Fruit fly (Drosophila melanogaster) whole organism, embryonic: Measurements from ENCODE around the gene CG9886.

Source experiments
- BEAF-32 ChIP-seq: fragments of 200-800 bp; sonication (Bioruptor generic); optimal IDR thresholded peaks from 3 replicates; lab custom pipeline; 2017; ENCODE audit warnings: missing biosample characterization, missing genetic modification characterization, mild to moderate bottlenecking, moderate library complexity, missing genetic modification reagents
- CG10565 ChIP-seq: fragments of 200-800 bp; sonication (Bioruptor generic); optimal IDR thresholded peaks from 3 replicates; lab custom pipeline; 2016; ENCODE audit warnings: missing biosample characterization, mild to moderate bottlenecking, missing genetic modification characterization
- CG11504 ChIP-seq: fragments of 200-800 bp; sonication (Bioruptor generic); optimal IDR thresholded peaks from 3 replicates; lab custom pipeline; 2019; ENCODE audit warnings: missing biosample characterization, mild to moderate bottlenecking, missing genetic modification characterization, moderate library complexity
- CG12744 ChIP-seq: fragments of 200-800 bp; sonication (Bioruptor generic); optimal IDR thresholded peaks from 2 replicates; lab custom pipeline; 2016; ENCODE audit warnings: missing biosample characterization, missing genetic modification characterization
- CG13624 ChIP-seq: fragments of 200-800 bp; sonication (Bioruptor generic); optimal IDR thresholded peaks from 2 replicates; lab custom pipeline; 2016; ENCODE audit warnings: missing biosample characterization, missing genetic modification characterization
- CG14441 ChIP-seq: fragments of 200-800 bp; sonication (Bioruptor generic); IDR thresholded peaks from 2 replicates; pipeline ENCODE4 v1.3.6; 2022; ENCODE audit warnings: missing biosample characterization, missing genetic modification characterization
- CG16813 ChIP-seq: fragments of 200-800 bp; sonication (Bioruptor generic); IDR thresholded peaks from 3 replicates; pipeline ENCODE4 v1.3.6; 2022; ENCODE audit warnings: missing biosample characterization, missing genetic modification characterization; ENCODE audit not compliant: partially characterized antibody
- CG17186 ChIP-seq: fragments of 200-800 bp; sonication (Bioruptor generic); optimal IDR thresholded peaks from 3 replicates; lab custom pipeline; 2017; ENCODE audit warnings: missing biosample characterization, missing genetic modification reagents, missing genetic modification characterization
- CG17359 ChIP-seq: fragments of 200-800 bp; sonication (Bioruptor generic); optimal IDR thresholded peaks from 3 replicates; lab custom pipeline; 2018; ENCODE audit warnings: missing biosample characterization, mild to moderate bottlenecking, missing genetic modification characterization, moderate library complexity
- CG32532 ChIP-seq: fragments of 200-800 bp; sonication (Bioruptor generic); IDR thresholded peaks from 2 replicates; pipeline ENCODE4 v1.3.6; 2022; ENCODE audit warnings: missing biosample characterization, missing genetic modification characterization
- CG3726 ChIP-seq: fragments of 200-800 bp; sonication (Bioruptor generic); IDR thresholded peaks from 3 replicates; pipeline ENCODE4, ENCODE4 v1.3.6; 2022; ENCODE audit warnings: missing biosample characterization, missing genetic modification characterization
- CG4328 ChIP-seq: fragments of 200-800 bp; sonication (Bioruptor generic); optimal IDR thresholded peaks from 3 replicates; lab custom pipeline; 2017; ENCODE audit warnings: missing biosample characterization, missing genetic modification reagents, missing genetic modification characterization
- CG4404 ChIP-seq: fragments of 200-800 bp; sonication (Bioruptor generic); IDR thresholded peaks from 2 replicates; pipeline ENCODE4 v1.3.6; 2022; ENCODE audit warnings: missing biosample characterization, missing genetic modification characterization
- CG4730 ChIP-seq: fragments of 200-800 bp; sonication (Bioruptor generic); IDR thresholded peaks from 2 replicates; pipeline ENCODE4 v1.3.6; 2022; ENCODE audit warnings: missing biosample characterization, missing genetic modification characterization
- CG6765 ChIP-seq: fragments of 200-800 bp; sonication (Bioruptor generic); optimal IDR thresholded peaks from 3 replicates; lab custom pipeline; 2017; ENCODE audit warnings: missing biosample characterization, mild to moderate bottlenecking, missing genetic modification characterization
- CG6791 ChIP-seq: fragments of 200-800 bp; sonication (Bioruptor generic); IDR thresholded peaks from 3 replicates; pipeline ENCODE4 v1.3.6; 2022; ENCODE audit warnings: missing biosample characterization, missing genetic modification characterization; ENCODE audit not compliant: partially characterized antibody
- CG6813 ChIP-seq: fragments of 200-800 bp; sonication (Bioruptor generic); optimal IDR thresholded peaks from 2 replicates; lab custom pipeline; 2017; ENCODE audit warnings: missing biosample characterization, missing genetic modification characterization, mild to moderate bottlenecking, moderate library complexity, missing genetic modification reagents
- CG8290 ChIP-seq, 3 experiments: fragments of 200-800 bp; sonication (Bioruptor generic); optimal IDR thresholded peaks; 2 replicates each; lab custom pipeline; 2016 to 2019; ENCODE audit warnings: missing biosample characterization in 3 of 3, missing genetic modification characterization in 3 of 3, mild to moderate bottlenecking in 2 of 3, moderate library complexity in 1 of 3
- CG9609 ChIP-seq: fragments of 200-800 bp; sonication (Bioruptor generic); optimal IDR thresholded peaks from 3 replicates; lab custom pipeline; 2016; ENCODE audit warnings: missing biosample characterization, missing genetic modification characterization
- D ChIP-seq, 2 experiments: fragments of 200-800 bp in 1 of 2; fragments of >200 bp in 1 of 2; sonication (Bioruptor generic) in 1 of 2; optimal IDR thresholded peaks; 2 replicates in 1 of 2; 3 replicates in 1 of 2; lab custom pipeline; 2017; ENCODE audit warnings: mild to moderate bottlenecking in 1 of 2, missing biosample characterization in 1 of 2, missing genetic modification characterization in 1 of 2, missing genetic modification reagents in 1 of 2
- Dref ChIP-seq: fragments of 200-800 bp; sonication (Bioruptor generic); IDR thresholded peaks from 2 replicates; pipeline ENCODE4 v1.3.6; 2022; ENCODE audit warnings: missing biosample characterization, missing genetic modification characterization
- Gsc ChIP-seq: fragments of 200-800 bp; sonication (Bioruptor generic); IDR thresholded peaks from 2 replicates; pipeline ENCODE4 v1.3.6; 2022; ENCODE audit warnings: missing biosample characterization, missing genetic modification characterization
- HLH3B ChIP-seq: fragments of 200-800 bp; sonication (Bioruptor generic); IDR thresholded peaks from 2 replicates; pipeline ENCODE4 v1.3.6; 2022; ENCODE audit warnings: missing biosample characterization, missing genetic modification characterization
- HLHmδ ChIP-seq: fragments of 200-800 bp; sonication (Bioruptor generic); optimal IDR thresholded peaks from 2 replicates; lab custom pipeline; 2018; ENCODE audit warnings: missing biosample characterization, mild to moderate bottlenecking, missing genetic modification characterization, moderate library complexity
- HmgZ ChIP-seq: fragments of 200-800 bp; sonication (Bioruptor generic); optimal IDR thresholded peaks from 2 replicates; lab custom pipeline; 2018; ENCODE audit warnings: missing biosample characterization, mild to moderate bottlenecking, missing genetic modification characterization
- Hr39 ChIP-seq: fragments of >200 bp; optimal IDR thresholded peaks from 2 replicates; lab custom pipeline; 2017
- Kr ChIP-seq: fragments of 200-800 bp; sonication (Bioruptor generic); optimal IDR thresholded peaks from 2 replicates; lab custom pipeline; 2017; ENCODE audit warnings: missing biosample characterization, mild to moderate bottlenecking, missing genetic modification characterization
- Nf-YA ChIP-seq: fragments of 200-800 bp; sonication (Bioruptor generic); IDR thresholded peaks from 2 replicates; pipeline ENCODE4 v1.3.6; 2022; ENCODE audit warnings: missing biosample characterization, missing genetic modification characterization
- Nf-YB ChIP-seq: fragments of 200-800 bp; sonication (Bioruptor generic); optimal IDR thresholded peaks from 3 replicates; lab custom pipeline; 2019; ENCODE audit warnings: missing biosample characterization, mild to moderate bottlenecking, missing genetic modification characterization, moderate library complexity
- Rx ChIP-seq: fragments of 200-800 bp; sonication (Bioruptor generic); IDR thresholded peaks from 2 replicates; pipeline ENCODE4 v1.3.6; 2022; ENCODE audit warnings: missing biosample characterization, missing genetic modification characterization
- Sox100B ChIP-seq: fragments of 200-800 bp; sonication (Bioruptor generic); optimal IDR thresholded peaks from 3 replicates; lab custom pipeline; 2018; ENCODE audit warnings: missing biosample characterization, mild to moderate bottlenecking, missing genetic modification characterization
- YL-1 ChIP-seq: fragments of 200-800 bp; sonication (Bioruptor generic); optimal IDR thresholded peaks from 3 replicates; lab custom pipeline; 2017; ENCODE audit warnings: missing biosample characterization, mild to moderate bottlenecking, missing genetic modification characterization
- bbx ChIP-seq: fragments of 200-800 bp; sonication (Bioruptor generic); IDR thresholded peaks from 2 replicates; pipeline ENCODE4 v1.3.6; 2022; ENCODE audit warnings: missing biosample characterization, missing genetic modification characterization; ENCODE audit not compliant: partially characterized antibody
- danr ChIP-seq: fragments of 200-800 bp; sonication (Bioruptor generic); IDR thresholded peaks from 2 replicates; pipeline ENCODE4 v1.3.6; 2022; ENCODE audit warnings: missing biosample characterization, missing genetic modification characterization
- gcm ChIP-seq: fragments of 200-800 bp; sonication (Bioruptor generic); optimal IDR thresholded peaks from 2 replicates; lab custom pipeline; 2019; ENCODE audit warnings: missing biosample characterization, mild to moderate bottlenecking, missing genetic modification characterization, moderate library complexity
- gcm2 ChIP-seq: fragments of 200-800 bp; sonication (Bioruptor generic); optimal IDR thresholded peaks from 2 replicates; lab custom pipeline; 2016; ENCODE audit warnings: missing biosample characterization, missing genetic modification characterization
- hb ChIP-seq: fragments of 200-800 bp; sonication (Bioruptor generic); IDR thresholded peaks from 3 replicates; pipeline ENCODE4 v1.3.6; 2022; ENCODE audit warnings: missing biosample characterization, missing genetic modification characterization; ENCODE audit not compliant: partially characterized antibody
- her ChIP-seq: fragments of 200-800 bp; sonication (Bioruptor generic); optimal IDR thresholded peaks from 2 replicates; lab custom pipeline; 2016; ENCODE audit warnings: missing biosample characterization, missing genetic modification characterization
- insv ChIP-seq, 2 experiments: fragments of 200-800 bp; sonication (Bioruptor generic); optimal IDR thresholded peaks; 3 replicates each; lab custom pipeline; 2016 to 2018; ENCODE audit warnings: missing biosample characterization in 2 of 2, missing genetic modification characterization in 2 of 2
- klu ChIP-seq: fragments of 200-800 bp; sonication (Bioruptor generic); IDR thresholded peaks from 2 replicates; pipeline ENCODE4 v1.3.6; 2022; ENCODE audit warnings: missing biosample characterization, missing genetic modification characterization
- lov ChIP-seq, 2 experiments: fragments of 200-800 bp in 1 of 2; fragments of >200 bp in 1 of 2; sonication (Bioruptor generic) in 1 of 2; IDR thresholded peaks in 1 of 2; optimal IDR thresholded peaks in 1 of 2; 2 replicates in 1 of 2; 3 replicates in 1 of 2; pipeline versions ENCODE4 v1.3.6 to Lab custom; 2017 to 2022; ENCODE audit warnings: missing biosample characterization in 1 of 2, missing genetic modification characterization in 1 of 2
- pnt ChIP-seq: fragments of 200-800 bp; sonication (Bioruptor generic); optimal IDR thresholded peaks from 3 replicates; lab custom pipeline; 2016; ENCODE audit warnings: missing biosample characterization, missing genetic modification characterization
- ro ChIP-seq: fragments of 200-800 bp; sonication (Bioruptor generic); IDR thresholded peaks from 2 replicates; pipeline ENCODE4 v1.3.6; 2022; ENCODE audit warnings: missing biosample characterization, missing genetic modification characterization
- sc ChIP-seq, 3 experiments: fragments of >200 bp in 2 of 3; fragments of 200-800 bp in 1 of 3; sonication (Bioruptor generic) in 1 of 3; optimal IDR thresholded peaks; 2 replicates in 2 of 3; 3 replicates in 1 of 3; lab custom pipeline; 2017; ENCODE audit warnings: mild to moderate bottlenecking in 1 of 3, missing biosample characterization in 1 of 3, missing genetic modification characterization in 1 of 3, missing genetic modification reagents in 1 of 3
- sens ChIP-seq: fragments of 200-800 bp; sonication (Bioruptor generic); peaks from one replicate; lab custom pipeline; 2016; ENCODE audit warnings: missing biosample characterization, missing genetic modification characterization
- so ChIP-seq: fragments of 200-800 bp; sonication (Bioruptor generic); IDR thresholded peaks from 3 replicates; pipeline ENCODE4 v1.3.6; 2022; ENCODE audit warnings: missing biosample characterization, missing genetic modification characterization
- stwl ChIP-seq: fragments of 200-800 bp; sonication (Bioruptor generic); optimal IDR thresholded peaks from 3 replicates; lab custom pipeline; 2018; ENCODE audit warnings: missing biosample characterization, mild to moderate bottlenecking, missing genetic modification characterization, moderate library complexity
- z ChIP-seq: fragments of 200-800 bp; sonication (Bioruptor generic); IDR thresholded peaks from 3 replicates; pipeline ENCODE4 v1.3.6; 2022; ENCODE audit warnings: missing biosample characterization, missing genetic modification characterization

The CG9886 gene

DNA sequence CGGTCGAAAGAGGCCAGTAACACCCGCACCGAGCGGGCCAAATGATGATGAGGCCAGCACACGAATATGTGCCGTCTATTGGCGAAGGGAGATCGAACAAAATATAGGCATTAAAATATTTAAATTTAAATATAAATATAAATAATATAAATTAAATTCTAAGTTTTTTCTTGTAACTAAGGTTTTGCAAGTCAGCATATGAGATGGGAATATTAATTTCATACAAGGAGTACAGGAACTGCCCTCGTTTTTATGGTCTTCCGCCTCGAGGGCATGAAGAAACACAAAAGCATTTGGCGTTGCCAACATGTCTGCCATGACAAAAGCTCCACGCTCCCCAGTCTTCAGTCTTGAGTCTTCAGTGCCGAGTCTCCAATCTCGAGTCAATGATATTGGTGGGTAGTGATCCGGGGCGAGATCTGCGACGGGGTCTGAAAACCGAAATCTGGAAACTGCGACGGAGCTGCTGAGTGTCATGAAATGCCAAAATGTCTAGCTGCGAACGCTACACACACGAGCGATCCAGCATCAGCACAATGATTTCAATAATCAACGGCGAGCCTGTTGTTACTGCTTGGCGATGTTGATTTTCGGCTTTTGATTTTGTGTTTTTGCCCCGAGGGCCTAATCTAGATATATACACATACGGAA, 47.2 kb downstream of the CG9886 start (continued):
- TF ChIP-seq sc (optimal IDR thresholded peaks at IDR 0.05; lab: Kevin White, UChicago): no peak
- no peak for TF ChIP-seq sc (GFP tag; optimal IDR thresholded peaks at IDR 0.05; lab: Kevin White, UChicago)
- TF ChIP-seq CG8290 (GFP tag; optimal IDR thresholded peaks at IDR 0.05; lab: Kevin White, UChicago): no peak
- no peak for TF ChIP-seq CG8290 (tag; optimal IDR thresholded peaks at IDR 0.05; lab: Kevin White, UChicago)
- TF ChIP-seq HmgZ (tag; lab: Kevin White, UChicago): no peak
- TF ChIP-seq YL-1 (GFP tag; lab: Kevin White, UChicago): no peak
- no peak for TF ChIP-seq HLHmδ
- 0 out of 2 replicates have a peak, but pooled peaks have one; percentile 28 for TF ChIP-seq danr
- no peak for TF ChIP-seq CG6765 (GFP tag; lab: Kevin White, UChicago)
- peak; percentile 62 for TF ChIP-seq CG14441 (GFP tag; lab: Robert Waterston, UW)
- no peak for TF ChIP-seq CG4404 (GFP tag; lab: Robert Waterston, UW)
- no peak for TF ChIP-seq lov (optimal IDR thresholded peaks at IDR 0.05; lab: Kevin White, UChicago)
- no peak for TF ChIP-seq lov (GFP tag; IDR thresholded peaks at IDR 0.05; lab: Robert Waterston, UW)
- peak; percentile 58 for TF ChIP-seq CG4730 (GFP tag; lab: Robert Waterston, UW)
- TF ChIP-seq CG3726 (GFP tag; lab: Robert Waterston, UW): no peak
- TF ChIP-seq Nf-YA (GFP tag; lab: Robert Waterston, UW): no peak
- TF ChIP-seq CG9609 (GFP tag; lab: Kevin White, UChicago): no peak
- no peak for TF ChIP-seq stwl (tag; lab: Kevin White, UChicago)
- no peak for TF ChIP-seq sens (GFP tag; lab: Kevin White, UChicago)
- no peak for TF ChIP-seq Hr39 (lab: Kevin White, UChicago)
- TF ChIP-seq Rx (GFP tag; lab: Robert Waterston, UW): no peak
- TF ChIP-seq CG16813 (GFP tag; lab: Robert Waterston, UW): no peak
- TF ChIP-seq CG6791 (GFP tag; lab: Robert Waterston, UW): no peak
- no peak for TF ChIP-seq BEAF-32 (GFP tag; lab: Kevin White, UChicago)
- TF ChIP-seq hb (GFP tag; lab: Robert Waterston, UW): no peak
- peak; percentile 31 for TF ChIP-seq CG17359 (tag; lab: Kevin White, UChicago)
- no peak for TF ChIP-seq Kr (GFP tag; lab: Kevin White, UChicago)
- TF ChIP-seq CG6813 (GFP tag; lab: Kevin White, UChicago): no peak
- no peak for TF ChIP-seq gcm2 (GFP tag; lab: Kevin White, UChicago)
- TF ChIP-seq CG4328: no peak
- TF ChIP-seq CG11504 (tag; lab: Kevin White, UChicago): peak; percentile 63
- no peak for TF ChIP-seq bbx (GFP tag; lab: Robert Waterston, UW)
- TF ChIP-seq klu: no peak
- no peak for TF ChIP-seq pnt (GFP tag; lab: Kevin White, UChicago)
- no peak for TF ChIP-seq CG12744 (GFP tag; lab: Kevin White, UChicago)
- TF ChIP-seq D (optimal IDR thresholded peaks at IDR 0.05; lab: Kevin White, UChicago): no peak
- TF ChIP-seq D (GFP tag; optimal IDR thresholded peaks at IDR 0.05; lab: Kevin White, UChicago): no peak
- no peak for TF ChIP-seq Sox100B
- TF ChIP-seq HLH3B (GFP tag; lab: Robert Waterston, UW): peak; percentile 59
- TF ChIP-seq CG32532 (GFP tag; lab: Robert Waterston, UW): peak; percentile 64; the same call in 1 of the 2 replicates
- TF ChIP-seq so (GFP tag; lab: Robert Waterston, UW): 0 out of 3 replicates have a peak, but pooled peaks have one; percentile 33
- no peak for TF ChIP-seq Nf-YB (GFP tag; lab: Kevin White, UChicago)
- no peak for TF ChIP-seq gcm (GFP tag; lab: Kevin White, UChicago)
- TF ChIP-seq z (GFP tag; lab: Robert Waterston, UW): no peak
- TF ChIP-seq ro (GFP tag; lab: Robert Waterston, UW): no peak
- TF ChIP-seq CG17186 (GFP tag; lab: Kevin White, UChicago): no peak
- no peak for TF ChIP-seq Gsc (GFP tag; lab: Robert Waterston, UW)
- TF ChIP-seq CG10565 (GFP tag; lab: Kevin White, UChicago): no peak
- no peak for TF ChIP-seq CG13624
- TF ChIP-seq insv (GFP tag; optimal IDR thresholded peaks at IDR 0.05; lab: Kevin White, UChicago): no peak
- no peak for TF ChIP-seq Dref (GFP tag; lab: Robert Waterston, UW)
- no peak for TF ChIP-seq her
